Fruit fly (Drosophila melanogaster): ENCODE data around the gene CG5188.

dm6 chr2L:10455944-10456520 is 27.4 kb downstream of the CG5188 start:
- TF ChIP-seq D1 (tag; optimal IDR thresholded peaks at IDR 0.05), result no peak
- TF ChIP-seq CG8159 (tag; optimal IDR thresholded peaks at IDR 0.05), result no peak
- no peak for TF ChIP-seq CG9948 (tag; optimal IDR thresholded peaks at IDR 0.05)
- TF ChIP-seq gl (tag; optimal IDR thresholded peaks at IDR 0.05), result no peak
- no peak for TF ChIP-seq CG34367 (tag; optimal IDR thresholded peaks at IDR 0.05)
- no peak for TF ChIP-seq CG17806 (tag; optimal IDR thresholded peaks at IDR 0.05)
- no peak for TF ChIP-seq CG4496 (GFP tag; IDR thresholded peaks at IDR 0.05)
- TF ChIP-seq Snoo (tag; optimal IDR thresholded peaks at IDR 0.05), result no peak
- no peak for TF ChIP-seq CG8301 (tag; optimal IDR thresholded peaks at IDR 0.05)

Data from whole organism, pupa.